Worm (Caenorhabditis elegans): ENCODE measurements around the gene prcc-1.

DNA sequence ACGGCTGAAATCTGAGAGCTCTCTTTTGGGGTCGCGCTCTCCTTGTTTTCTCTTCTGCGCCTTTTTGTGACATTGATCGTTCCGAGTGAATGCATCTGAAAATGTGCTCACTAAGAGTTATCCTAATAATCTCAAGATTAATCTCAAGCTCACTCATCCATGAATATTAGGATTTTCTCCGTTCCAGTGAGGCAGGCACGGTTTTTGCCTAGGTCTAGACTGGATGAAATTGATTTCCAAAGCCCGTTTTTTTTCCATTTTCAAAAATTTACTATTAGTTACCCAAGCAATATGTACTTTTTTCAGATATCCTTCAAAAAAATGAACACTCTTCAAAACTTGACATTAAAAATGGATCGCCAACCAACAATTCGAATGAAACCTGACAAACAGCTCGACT is 51.5 kb downstream of the prcc-1 start, which contains the start of gene amt-2:
- no peak for TF ChIP-seq aly-2 (tag; optimal IDR thresholded peaks at IDR 0.05)
- no peak for TF ChIP-seq mdl-1 (tag; optimal IDR thresholded peaks at IDR 0.05)
- TF ChIP-seq lin-35 (GFP tag; optimal IDR thresholded peaks at IDR 0.05), result no peak
- no peak for TF ChIP-seq grh-1 (GFP tag; IDR thresholded peaks at IDR 0.05)
- TF ChIP-seq nhr-47 (tag; optimal IDR thresholded peaks at IDR 0.05), result no peak
- TF ChIP-seq unc-62 (GFP tag; optimal IDR thresholded peaks at IDR 0.05), result no peak
- no peak for TF ChIP-seq fos-1 (tag; optimal IDR thresholded peaks at IDR 0.05)
- no peak for TF ChIP-seq snpc-4 (tag; optimal IDR thresholded peaks at IDR 0.05)
